Fruit fly (Drosophila melanogaster): Measurements from ENCODE around the gene Grip75.

dm6 chr2L:10502244-10502643 lies 19.1 kb downstream of the Grip75 start:
- no peak for TF ChIP-seq h (optimal IDR thresholded peaks at IDR 0.05)
- no peak for TF ChIP-seq psq (optimal IDR thresholded peaks at IDR 0.05)
- no peak for TF ChIP-seq Myc (optimal IDR thresholded peaks at IDR 0.05)
- TF ChIP-seq insv (optimal IDR thresholded peaks at IDR 0.05): no peak
- no peak for TF ChIP-seq ttk (optimal IDR thresholded peaks at IDR 0.05)
